Fruit fly (Drosophila melanogaster) whole organism, prepupa: Measurements from ENCODE around the gene dgt4.

Source experiments
- CG16779 ChIP-seq: fragments of 200-800 bp; sonication (Bioruptor generic); optimal IDR thresholded peaks from 3 replicates; lab custom pipeline; 2017; ENCODE audit warnings: missing biosample characterization, mild to moderate bottlenecking, missing genetic modification characterization
- CG31627 ChIP-seq: fragments of 200-800 bp; sonication (Bioruptor generic); optimal IDR thresholded peaks from 3 replicates; lab custom pipeline; 2016; ENCODE audit warnings: missing biosample characterization, missing genetic modification characterization
- CG34406 ChIP-seq: fragments of 200-800 bp; sonication (Bioruptor generic); optimal IDR thresholded peaks from 3 replicates; lab custom pipeline; 2016; ENCODE audit warnings: missing biosample characterization, missing genetic modification characterization
- CG6808 ChIP-seq: fragments of 200-800 bp; sonication (Bioruptor generic); optimal IDR thresholded peaks from 3 replicates; lab custom pipeline; 2017; ENCODE audit warnings: missing biosample characterization, missing genetic modification characterization, mild to moderate bottlenecking, moderate library complexity, missing genetic modification reagents
- CG6854 ChIP-seq: fragments of 200-800 bp; sonication (Bioruptor generic); optimal IDR thresholded peaks from 2 replicates; lab custom pipeline; 2017; ENCODE audit warnings: missing biosample characterization, mild to moderate bottlenecking, missing genetic modification characterization
- CG8632 ChIP-seq: fragments of 200-800 bp; sonication (Bioruptor generic); optimal IDR thresholded peaks from 3 replicates; lab custom pipeline; 2016; ENCODE audit warnings: missing biosample characterization, missing genetic modification characterization
- Ets96B ChIP-seq: fragments of 200-800 bp; optimal IDR thresholded peaks from 2 replicates; lab custom pipeline; 2019; ENCODE audit warnings: missing biosample characterization, mild to moderate bottlenecking, missing genetic modification characterization, moderate library complexity
- Gug ChIP-seq: fragments of 200-800 bp; sonication (Bioruptor generic); IDR thresholded peaks from 2 replicates; pipeline ENCODE4 v1.3.6; 2022; ENCODE audit warnings: missing biosample characterization, missing genetic modification characterization
- OdsH ChIP-seq: fragments of 200-800 bp; sonication (Bioruptor generic); optimal IDR thresholded peaks from 3 replicates; lab custom pipeline; 2016; ENCODE audit warnings: missing biosample characterization, missing genetic modification characterization
- acj6 ChIP-seq: fragments of 200-800 bp; sonication (Bioruptor generic); optimal IDR thresholded peaks from 3 replicates; lab custom pipeline; 2016; ENCODE audit warnings: missing biosample characterization, missing genetic modification characterization
- cyc ChIP-seq: fragments of 200-800 bp; sonication (Bioruptor generic); optimal IDR thresholded peaks from 3 replicates; lab custom pipeline; 2016; ENCODE audit warnings: missing biosample characterization, missing genetic modification characterization
- salr ChIP-seq, 2 experiments: fragments of 200-800 bp; sonication (Bioruptor generic); optimal IDR thresholded peaks; 3 replicates each; lab custom pipeline; 2016 to 2018; ENCODE audit warnings: missing biosample characterization in 2 of 2, missing genetic modification characterization in 2 of 2, mild to moderate bottlenecking in 1 of 2

- TF ChIP-seq CG6808 (no peak), Ets96B (tag; lab: Kevin White, UChicago) (no peak), Gug (GFP tag; lab: Robert Waterston, UW) (no peak), CG34406 (GFP tag; lab: Kevin White, UChicago) (no peak), cyc (no peak), CG8632 (no peak), salr (GFP tag; optimal IDR thresholded peaks at IDR 0.05; lab: Kevin White, UChicago) (no peak), CG31627 (no peak), CG6854 (GFP tag; lab: Kevin White, UChicago) (no peak), acj6 (no peak), OdsH (GFP tag; lab: Kevin White, UChicago) (no peak), CG16779 (tag; lab: Kevin White, UChicago) (no peak)
These were observed 17.6 kb downstream of the dgt4 start, which contains the start of gene GlcAT-I for dm6 chrX:4131049-4131629.
